Fruit fly (Drosophila melanogaster): ENCODE measurements around the gene CG15892.

CG15892 gene

DNA sequence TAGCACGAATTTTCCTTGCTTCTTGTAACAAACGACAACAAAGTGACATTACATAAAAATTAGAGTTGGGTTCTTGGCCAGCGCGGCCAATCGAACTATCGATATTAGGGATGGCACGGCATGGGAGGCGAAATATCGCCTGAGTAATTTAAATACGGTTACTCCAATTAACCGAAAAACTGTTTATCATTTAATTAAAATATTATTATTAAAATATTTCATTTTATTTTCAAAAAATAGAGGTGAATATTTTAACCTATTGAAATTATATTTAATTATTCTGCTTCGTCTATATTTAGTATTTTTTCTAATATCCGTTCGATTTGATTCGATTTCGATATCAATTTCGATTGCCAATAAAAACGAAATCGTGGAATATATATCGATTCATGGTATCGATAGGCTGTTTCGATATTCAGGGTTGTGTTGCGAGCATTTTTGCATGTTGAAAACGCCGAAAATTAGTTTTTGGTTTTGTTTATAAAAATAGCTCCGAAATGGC is 38.7 kb downstream of the CG15892 start, which contains the start of the genes Rbcn-3A and Spx:
Rbcn-3A (minus strand) TSS at position 74 of the 502 bp plus-strand sequence.
Spx (plus strand) TSS at position 409 of the 502 bp plus-strand sequence.
- TF ChIP-seq CG7372 (GFP tag; IDR thresholded peaks at IDR 0.05) (no peak), BEAF-32 (GFP tag; optimal IDR thresholded peaks at IDR 0.05) (peak; percentile 87), otp (GFP tag; IDR thresholded peaks at IDR 0.05) (no peak), CG4854 (GFP tag; optimal IDR thresholded peaks at IDR 0.05) (no peak), crol (GFP tag; IDR thresholded peaks at IDR 0.05) (no peak), CG4730 (GFP tag; IDR thresholded peaks at IDR 0.05) (no peak), CG9797 (GFP tag; optimal IDR thresholded peaks at IDR 0.05) (peak; percentile 43), Hr3 (GFP tag; optimal IDR thresholded peaks at IDR 0.05) (peak; percentile 45), knrl (GFP tag; IDR thresholded peaks at IDR 0.05; ENCODE audit: partially characterized antibody) (peak; percentile 93), CG17328 (GFP tag; IDR thresholded peaks at IDR 0.05) (peak; percentile 29; the same call in 1 of the 2 replicates), CG6272 (GFP tag; IDR thresholded peaks at IDR 0.05) (0 out of 2 replicates have a peak, but pooled peaks have one; percentile 18), CG6175 (GFP tag; IDR thresholded peaks at IDR 0.05) (no peak), Dad (GFP tag; optimal IDR thresholded peaks at IDR 0.05) (no peak), Dbx (GFP tag; IDR thresholded peaks at IDR 0.05) (no peak), gce (GFP tag; IDR thresholded peaks at IDR 0.05) (no peak), CG7556 (GFP tag; optimal IDR thresholded peaks at IDR 0.05) (peak; percentile 1), CG17612 (GFP tag; IDR thresholded peaks at IDR 0.05) (no peak), Dip2 (GFP tag; IDR thresholded peaks at IDR 0.05) (no peak), CG11085 (GFP tag; IDR thresholded peaks at IDR 0.05) (no peak), CG16813 (GFP tag; IDR thresholded peaks at IDR 0.05; ENCODE audit: partially characterized antibody) (peak; percentile 90), sr (GFP tag; IDR thresholded peaks at IDR 0.05) (no peak), CG18619 (GFP tag; optimal IDR thresholded peaks at IDR 0.05) (peak; percentile 30), CG8388 (GFP tag; optimal IDR thresholded peaks at IDR 0.05) (no peak), lilli (GFP tag; optimal IDR thresholded peaks at IDR 0.05) (peak; percentile 32), CG43689 (GFP tag; IDR thresholded peaks at IDR 0.05) (no peak), tin (GFP tag; optimal IDR thresholded peaks at IDR 0.05) (peak; percentile 6), CG6254 (GFP tag; optimal IDR thresholded peaks at IDR 0.05) (no peak), CG13123 (GFP tag; optimal IDR thresholded peaks at IDR 0.05) (no peak), CG15601 (tag; optimal IDR thresholded peaks at IDR 0.05) (peak; percentile 29), Bgb (GFP tag; IDR thresholded peaks at IDR 0.05; ENCODE audit: partially characterized antibody) (peak; percentile 80), run (tag; optimal IDR thresholded peaks at IDR 0.05) (no peak), NFAT (GFP tag; IDR thresholded peaks at IDR 0.05) (no peak), tll (GFP tag; optimal IDR thresholded peaks at IDR 0.05) (no peak), nerfin-1 (tag; optimal IDR thresholded peaks at IDR 0.05) (no peak), Optix (GFP tag; IDR thresholded peaks at IDR 0.05) (no peak), CG11247 (GFP tag; IDR thresholded peaks at IDR 0.05) (no peak), Myb (GFP tag; optimal IDR thresholded peaks at IDR 0.05) (no peak), sc (optimal IDR thresholded peaks at IDR 0.05) (no peak), sc (GFP tag; optimal IDR thresholded peaks at IDR 0.05) (no peak), sd (tag; optimal IDR thresholded peaks at IDR 0.05) (no peak), emc (GFP tag; optimal IDR thresholded peaks at IDR 0.05) (no peak), esg (GFP tag; conservative IDR thresholded peaks at IDR 0.05) (no peak), CG30403 (GFP tag; optimal IDR thresholded peaks at IDR 0.05) (peak; percentile 46), fru (optimal IDR thresholded peaks at IDR 0.05) (no peak), gfzf (GFP tag; optimal IDR thresholded peaks at IDR 0.05) (peak; percentile 16), CG10267 (tag; optimal IDR thresholded peaks at IDR 0.05) (peak; percentile 39), kay (GFP tag; optimal IDR thresholded peaks at IDR 0.05) (no peak), Rx (GFP tag; IDR thresholded peaks at IDR 0.05) (no peak), pb (GFP tag; optimal IDR thresholded peaks at IDR 0.05) (no peak), odd (GFP tag; optimal IDR thresholded peaks at IDR 0.05) (no peak), CG17359 (tag; optimal IDR thresholded peaks at IDR 0.05) (no peak), CG4404 (GFP tag; IDR thresholded peaks at IDR 0.05) (no peak)
